Worm (Caenorhabditis elegans) whole organism, mixed stage, embryonic: ENCODE results near the gene F58F6.5.
A peak's percentile ranks its signal among the peaks of the same experiment; 100 is the strongest.
"Not testable (repeated sequence)": the region's sequence is repeated elsewhere in the genome, so short reads cannot be mapped to it uniquely, and the experiment has no call there.

Source experiments
- M03D4.4 ChIP-seq: sonication (generic microtip); optimal IDR thresholded peaks from 2 replicates; lab custom pipeline; 2017; ENCODE audit warnings: mild to moderate bottlenecking, missing genetic modification characterization, missing compliant biosample characterization
- blmp-1 ChIP-seq: fragments of 150-350 bp; optimal IDR thresholded peaks from 2 replicates; lab custom pipeline; 2014; ENCODE audit warnings: missing biosample characterization, missing genetic modification characterization
- ceh-39 ChIP-seq: fragments of 150-350 bp; optimal IDR thresholded peaks from 2 replicates; lab custom pipeline; 2014; ENCODE audit warnings: missing biosample characterization, missing genetic modification characterization
- ceh-83 ChIP-seq: fragments of 200-800 bp; sonication (Bioruptor generic); optimal IDR thresholded peaks from 2 replicates; lab custom pipeline; 2018; ENCODE audit warnings: mild to moderate bottlenecking, missing genetic modification characterization, missing compliant biosample characterization
- ces-1 ChIP-seq: fragments of 150-350 bp; optimal IDR thresholded peaks from 2 replicates; lab custom pipeline; 2014; ENCODE audit warnings: missing biosample characterization, missing genetic modification reagents, missing genetic modification characterization
- cnd-1 ChIP-seq: fragments of 200-800 bp; sonication (Bioruptor generic); optimal IDR thresholded peaks from 2 replicates; lab custom pipeline; 2018; ENCODE audit warnings: mild to moderate bottlenecking, missing genetic modification characterization, missing compliant biosample characterization
- elt-3 ChIP-seq: fragments of 150-350 bp; optimal IDR thresholded peaks from 2 replicates; lab custom pipeline; 2014; ENCODE audit warnings: missing biosample characterization, missing genetic modification characterization
- flh-1 ChIP-seq: fragments of 200-800 bp; sonication (Bioruptor generic); optimal IDR thresholded peaks from 2 replicates; lab custom pipeline; 2018; ENCODE audit warnings: mild to moderate bottlenecking, missing genetic modification characterization, moderate library complexity, missing compliant biosample characterization
- ham-2 ChIP-seq: fragments of 200-800 bp; sonication (Bioruptor generic); optimal IDR thresholded peaks from 2 replicates; lab custom pipeline; 2018; ENCODE audit warnings: mild to moderate bottlenecking, missing genetic modification characterization, missing compliant biosample characterization
- hlh-1 ChIP-seq: fragments of 150-350 bp; optimal IDR thresholded peaks from 2 replicates; lab custom pipeline; 2014; ENCODE audit warnings: missing biosample characterization, missing genetic modification reagents, missing genetic modification characterization
- lin-13 ChIP-seq: fragments of 150-350 bp; optimal IDR thresholded peaks from 2 replicates; lab custom pipeline; 2014; ENCODE audit warnings: missing biosample characterization, missing genetic modification characterization
- lin-32 ChIP-seq: fragments of 200-800 bp; sonication (Bioruptor generic); optimal IDR thresholded peaks from 2 replicates; lab custom pipeline; 2018; ENCODE audit warnings: mild to moderate bottlenecking, missing genetic modification characterization, missing compliant biosample characterization
- lsy-2 ChIP-seq: fragments of 150-350 bp; optimal IDR thresholded peaks from 2 replicates; lab custom pipeline; 2014; ENCODE audit warnings: missing biosample characterization, missing genetic modification characterization
- mab-5 ChIP-seq: fragments of 150-350 bp; optimal IDR thresholded peaks from 2 replicates; lab custom pipeline; 2014; ENCODE audit warnings: missing biosample characterization, missing genetic modification characterization
- mep-1 ChIP-seq: fragments of 150-350 bp; optimal IDR thresholded peaks from 2 replicates; lab custom pipeline; 2017; ENCODE audit warnings: missing biosample characterization, missing genetic modification reagents, missing genetic modification characterization, inconsistent platforms
- mls-2 ChIP-seq: sonication (generic microtip); optimal IDR thresholded peaks from 2 replicates; lab custom pipeline; 2016; ENCODE audit warnings: mild to moderate bottlenecking, missing genetic modification characterization, moderate library complexity, missing compliant biosample characterization
- nhr-28 ChIP-seq: fragments of 150-350 bp; optimal IDR thresholded peaks from 2 replicates; lab custom pipeline; 2014; ENCODE audit warnings: missing biosample characterization, missing genetic modification characterization
- nhr-76 ChIP-seq: sonication (generic microtip); optimal IDR thresholded peaks from 2 replicates; lab custom pipeline; 2017; ENCODE audit warnings: missing biosample characterization, missing genetic modification characterization
- pha-4 ChIP-seq: fragments of 150-350 bp; optimal IDR thresholded peaks from 2 replicates; lab custom pipeline; 2018; ENCODE audit warnings: missing biosample characterization, missing genetic modification reagents, missing genetic modification characterization
- sem-2 ChIP-seq: fragments of 200-800 bp; sonication (Bioruptor generic); optimal IDR thresholded peaks from 2 replicates; lab custom pipeline; 2018; ENCODE audit warnings: mild to moderate bottlenecking, missing genetic modification characterization, missing compliant biosample characterization
- snpc-4 ChIP-seq: fragments of 150-350 bp; optimal IDR thresholded peaks from 2 replicates; lab custom pipeline; 2014; ENCODE audit warnings: missing biosample characterization, missing genetic modification characterization
- unc-120 ChIP-seq: sonication (generic microtip); optimal IDR thresholded peaks from 2 replicates; lab custom pipeline; 2017; ENCODE audit warnings: missing genetic modification characterization, missing compliant biosample characterization; ENCODE audit not compliant: poor library complexity, severe bottlenecking
- unc-39 ChIP-seq: fragments of 150-350 bp; optimal IDR thresholded peaks from 2 replicates; lab custom pipeline; 2014; ENCODE audit warnings: missing biosample characterization, missing genetic modification characterization
- unc-62 ChIP-seq: fragments of 150-350 bp; optimal IDR thresholded peaks from 2 replicates; lab custom pipeline; 2014; ENCODE audit warnings: missing biosample characterization, missing genetic modification reagents, missing genetic modification characterization
- zip-8 ChIP-seq: fragments of 150-350 bp; optimal IDR thresholded peaks from 2 replicates; lab custom pipeline; 2014; ENCODE audit warnings: missing biosample characterization, missing genetic modification characterization
- ztf-11 ChIP-seq: fragments of 150-350 bp; optimal IDR thresholded peaks from 2 replicates; lab custom pipeline; 2014; ENCODE audit warnings: missing biosample characterization, missing genetic modification characterization

F58F6.5 gene

ce11 chrIV:1343379-1343778, at the start of gene F58F6.5:
TSS of gene F58F6.5 (plus strand) at chrIV:1343679.
- TF ChIP-seq snpc-4 (tag; lab: Kevin White, UChicago); flh-1 (GFP tag; lab: Kevin White, UChicago); lin-13 (tag; lab: Kevin White, UChicago): not testable (repeated sequence)

ce11 chrIV:1298984-1299383, 44.5 kb upstream of the F58F6.5 start:
- TF ChIP-seq blmp-1 (no peak), cnd-1 (tag; lab: Kevin White, UChicago) (no peak), pha-4 (tag; lab: Kevin White, UChicago) (no peak), ceh-83 (GFP tag; lab: Kevin White, UChicago) (no peak), unc-120 (tag; lab: Kevin White, UChicago) (no peak), mab-5 (no peak), nhr-28 (tag; lab: Kevin White, UChicago) (no peak), elt-3 (tag; lab: Kevin White, UChicago) (no peak), zip-8 (tag; lab: Kevin White, UChicago) (no peak), ces-1 (GFP tag; lab: Kevin White, UChicago) (no peak)
- TF ChIP-seq, all 35 proteins: peak for 0

DNA sequence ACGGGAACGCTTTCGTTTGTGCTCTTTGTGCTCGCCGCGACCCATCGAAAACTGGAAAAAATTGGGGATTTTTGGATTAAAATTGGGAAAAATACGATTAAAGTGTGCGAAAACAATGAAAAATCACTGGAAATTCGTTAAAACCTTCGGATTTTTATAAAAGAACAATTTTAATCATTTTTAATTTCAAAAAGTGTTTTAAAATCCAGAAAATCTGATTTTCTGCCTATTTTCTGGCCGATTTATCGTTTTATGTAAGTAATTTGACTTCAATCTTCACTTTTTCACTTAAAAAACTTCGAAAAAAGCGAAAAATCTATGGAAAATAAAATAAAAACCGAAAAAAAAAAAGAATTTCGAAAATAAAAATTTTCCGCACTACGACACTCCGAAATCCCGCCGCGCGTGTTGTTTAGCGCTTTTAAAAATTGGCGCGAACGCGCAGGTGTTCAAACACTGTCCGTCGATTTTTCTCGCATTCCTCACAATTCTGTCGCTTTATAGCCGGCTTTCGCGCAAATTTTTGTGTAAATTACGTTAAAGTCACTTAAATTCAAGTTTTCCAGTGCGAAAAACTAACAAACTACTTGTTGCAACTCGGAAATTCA, 33.8 kb upstream of the F58F6.5 start, which contains the start of the genes ddx-46 and F53H1.4:
ddx-46 (minus strand) TSS at position 51 of the 608 bp plus-strand sequence.
F53H1.4 (plus strand) TSS at position 567 of the 608 bp plus-strand sequence.
- no peak for TF ChIP-seq ceh-39 (tag; lab: Kevin White, UChicago)
- TF ChIP-seq snpc-4 (tag; lab: Kevin White, UChicago) = no peak
- peak; percentile 25 for TF ChIP-seq hlh-1 (tag; lab: Kevin White, UChicago)
- peak; percentile 32 for TF ChIP-seq lin-13 (tag; lab: Kevin White, UChicago)
- peak; percentile 21 for TF ChIP-seq mep-1 (tag; lab: Kevin White, UChicago)
- peak; percentile 24 for TF ChIP-seq lsy-2

DNA sequence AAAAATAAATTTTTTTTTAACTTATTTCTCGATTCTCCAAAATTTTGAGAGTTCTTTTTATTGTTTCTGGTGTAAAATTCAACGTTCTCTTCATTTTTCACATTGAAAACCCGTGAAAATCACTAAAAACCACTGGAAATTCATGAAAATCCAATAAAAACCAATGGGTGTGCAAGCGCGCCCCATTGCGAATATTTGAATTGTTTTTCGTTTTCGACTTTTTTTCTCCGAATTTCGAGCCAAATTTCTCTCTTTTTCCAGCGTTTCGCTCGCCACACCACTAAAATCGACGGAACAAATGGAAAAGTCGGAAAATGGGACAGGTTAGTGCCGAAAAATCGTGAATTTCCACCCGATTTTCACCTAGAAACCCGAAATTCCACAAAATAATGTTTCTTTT, 33.1 kb upstream of the F58F6.5 start:
- TF ChIP-seq pha-4 (tag; lab: Kevin White, UChicago) (no peak), snpc-4 (tag; lab: Kevin White, UChicago) (no peak), blmp-1 (no peak), lin-32 (GFP tag; lab: Kevin White, UChicago) (no peak), nhr-76 (tag; lab: Kevin White, UChicago) (no peak), unc-62 (GFP tag; lab: Kevin White, UChicago) (no peak), nhr-28 (tag; lab: Kevin White, UChicago) (no peak), unc-120 (tag; lab: Kevin White, UChicago) (no peak), sem-2 (no peak), ham-2 (no peak), zip-8 (tag; lab: Kevin White, UChicago) (no peak), M03D4.4 (no peak), ces-1 (GFP tag; lab: Kevin White, UChicago) (no peak), ztf-11 (tag; lab: Kevin White, UChicago) (no peak), unc-39 (tag; lab: Kevin White, UChicago) (no peak), mep-1 (tag; lab: Kevin White, UChicago) (no peak), lin-13 (tag; lab: Kevin White, UChicago) (no peak), mls-2 (tag; lab: Kevin White, UChicago) (no peak), cnd-1 (tag; lab: Kevin White, UChicago) (no peak)

DNA sequence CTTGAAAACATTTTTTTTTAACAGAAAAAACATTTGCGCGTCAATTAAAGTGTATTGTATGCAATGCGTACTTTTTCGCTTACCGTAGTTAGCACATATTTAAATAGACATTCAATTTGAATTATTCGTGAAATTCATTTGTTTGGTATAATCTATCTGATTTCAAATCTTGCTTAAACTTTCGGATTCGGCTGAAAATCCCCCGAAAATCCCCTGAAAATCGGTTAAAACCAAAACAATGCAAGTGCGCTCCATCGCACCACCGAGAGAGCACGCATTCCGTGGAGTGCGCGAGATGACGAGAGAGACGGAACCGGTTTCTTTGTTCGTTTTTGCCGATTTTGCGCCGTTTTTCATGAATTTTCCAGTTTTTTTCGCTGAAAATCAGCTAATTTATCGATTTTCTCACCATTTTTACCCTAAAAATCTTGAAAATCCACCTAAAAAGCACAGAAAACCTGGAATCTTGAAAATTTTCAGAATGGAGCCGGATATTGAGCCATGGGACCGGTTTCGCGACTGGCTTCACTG, 14.7 kb upstream of the F58F6.5 start, which contains the start of gene F53H1.3:
F53H1.3 (plus strand) TSS at position 481 of the 531 bp plus-strand sequence.
- TF ChIP-seq lsy-2 (peak; percentile 60), sem-2 (no peak)
- TF ChIP-seq, all 35 proteins: peak for 1

- not testable (repeated sequence) for TF ChIP-seq unc-39, hlh-1, mls-2 (tag; lab: Kevin White, UChicago)
Observed at ce11 chrIV:1340788-1341187, 2.7 kb upstream of the F58F6.5 start, which contains the start of gene F58F6.6. TSS of gene F58F6.6 (plus strand) at chrIV:1341088.
